Worm (Caenorhabditis elegans): ENCODE data around the gene dhs-15.

dhs-15 gene

ce11 chrV:2803258-2803657, 33.6 kb upstream of the dhs-15 start:
- TF ChIP-seq nfya-1 (tag; optimal IDR thresholded peaks at IDR 0.05; ENCODE audit: insufficient read depth) (peak; percentile 54), snpc-4 (tag; optimal IDR thresholded peaks at IDR 0.05) (no peak)

- TF ChIP-seq R02D3.7 (tag; optimal IDR thresholded peaks at IDR 0.05) (no peak), sea-2 (GFP tag; optimal IDR thresholded peaks at IDR 0.05) (no peak), egl-5 (tag; optimal IDR thresholded peaks at IDR 0.05) (peak; percentile 78), snpc-4 (tag; optimal IDR thresholded peaks at IDR 0.05) (no peak), nhr-43 (tag; optimal IDR thresholded peaks at IDR 0.05; ENCODE audit: poor library complexity, severe bottlenecking) (no peak), pha-4 (tag; optimal IDR thresholded peaks at IDR 0.05) (peak; percentile 6)
Measured at ce11 chrV:2801955-2802354, 32.3 kb upstream of the dhs-15 start.

- TF ChIP-seq eor-1 (tag; optimal IDR thresholded peaks at IDR 0.05), result no peak
- TF ChIP-seq lsy-12 (tag; optimal IDR thresholded peaks at IDR 0.05), result no peak
- no peak for TF ChIP-seq ceh-28 (tag; optimal IDR thresholded peaks at IDR 0.05)
- no peak for TF ChIP-seq nhr-28 (tag; optimal IDR thresholded peaks at IDR 0.05)
- TF ChIP-seq pha-4 (tag; optimal IDR thresholded peaks at IDR 0.05), result no peak
- no peak for TF ChIP-seq nhr-12 (tag; optimal IDR thresholded peaks at IDR 0.05)
- TF ChIP-seq fos-1 (tag; optimal IDR thresholded peaks at IDR 0.05), result no peak
- no peak for TF ChIP-seq lin-39 (tag; optimal IDR thresholded peaks at IDR 0.05)
- no peak for TF ChIP-seq ceh-9 (tag; optimal IDR thresholded peaks at IDR 0.05)
- TF ChIP-seq jun-1 (tag; optimal IDR thresholded peaks at IDR 0.05), result no peak
- TF ChIP-seq sea-2 (GFP tag; optimal IDR thresholded peaks at IDR 0.05), result no peak
- no peak for TF ChIP-seq lin-15B (tag; optimal IDR thresholded peaks at IDR 0.05)
- no peak for TF ChIP-seq nhr-11 (tag; optimal IDR thresholded peaks at IDR 0.05)
- TF ChIP-seq nfya-1 (tag; optimal IDR thresholded peaks at IDR 0.05; ENCODE audit: insufficient read depth), result no peak
- TF ChIP-seq nhr-77 (tag; optimal IDR thresholded peaks at IDR 0.05), result no peak
- no peak for TF ChIP-seq mdl-1 (tag; optimal IDR thresholded peaks at IDR 0.05)
- TF ChIP-seq elt-3 (tag; optimal IDR thresholded peaks at IDR 0.05), result no peak
- no peak for TF ChIP-seq daf-12 (tag; optimal IDR thresholded peaks at IDR 0.05)
- no peak for TF ChIP-seq ztf-4 (tag; optimal IDR thresholded peaks at IDR 0.05)
Measured at ce11 chrV:2800676-2801075, 31.0 kb upstream of the dhs-15 start.

DNA sequence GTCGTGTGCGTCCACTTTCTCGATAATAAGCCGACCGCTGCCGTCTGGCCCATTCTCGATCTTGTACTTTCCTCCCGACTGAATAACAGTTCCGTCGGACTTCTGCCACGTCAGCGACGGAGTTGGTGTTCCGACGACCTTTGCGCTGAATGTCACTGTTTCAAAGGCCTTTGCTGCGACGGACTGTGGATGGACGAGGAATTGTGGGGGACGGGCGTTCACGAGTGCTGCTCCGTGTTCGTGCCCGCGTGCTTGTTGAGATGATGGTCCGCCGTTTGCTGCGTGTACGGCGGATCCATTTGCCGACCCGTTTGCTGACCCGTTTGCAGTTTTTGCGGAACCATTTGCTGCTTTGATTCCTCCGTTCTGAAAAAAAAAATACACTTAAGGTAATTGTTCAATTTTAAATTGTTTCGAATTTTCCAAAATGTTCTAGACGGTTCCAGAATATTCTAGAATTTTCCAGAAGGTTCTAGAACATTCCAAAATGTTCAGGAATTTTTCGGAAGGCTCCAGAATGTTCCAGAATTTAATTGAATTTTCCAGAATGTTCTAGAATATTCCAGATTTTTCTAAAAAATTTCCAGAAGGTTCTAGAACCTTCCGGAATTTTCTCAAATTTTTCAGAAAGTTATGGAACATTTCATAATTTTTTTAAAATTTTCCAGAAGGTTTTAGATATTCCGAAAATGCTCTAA, 29.7 kb upstream of the dhs-15 start:
- TF ChIP-seq ceh-16 (tag; optimal IDR thresholded peaks at IDR 0.05) (no peak), fos-1 (tag; optimal IDR thresholded peaks at IDR 0.05) (no peak), elt-3 (tag; optimal IDR thresholded peaks at IDR 0.05) (no peak), nhr-237 (tag; optimal IDR thresholded peaks at IDR 0.05) (no peak), sea-2 (GFP tag; optimal IDR thresholded peaks at IDR 0.05) (no peak), tbx-2 (tag; optimal IDR thresholded peaks at IDR 0.05) (no peak), R02D3.7 (tag; optimal IDR thresholded peaks at IDR 0.05) (no peak), nhr-12 (tag; optimal IDR thresholded peaks at IDR 0.05) (no peak), fkh-10 (GFP tag; optimal IDR thresholded peaks at IDR 0.05) (no peak), nhr-11 (tag; optimal IDR thresholded peaks at IDR 0.05) (no peak)

DNA sequence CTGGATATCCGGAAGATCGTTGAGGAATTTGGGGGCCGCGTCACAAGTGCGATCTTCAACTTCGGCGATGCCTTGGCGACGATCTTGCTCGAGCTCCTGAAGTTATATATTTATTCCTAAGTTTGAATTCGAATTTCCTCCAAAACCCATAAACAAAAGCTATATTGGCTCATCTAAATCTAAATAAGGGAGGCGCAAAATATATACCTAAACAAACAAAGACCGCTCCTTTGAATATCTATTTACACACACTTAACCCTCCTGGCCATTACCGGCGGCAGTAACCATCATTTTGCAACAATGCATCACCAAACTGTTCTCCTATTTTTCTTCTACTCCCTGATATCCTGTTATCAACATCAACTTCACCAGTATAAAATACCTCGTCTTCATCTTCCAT, 26.3 kb upstream of the dhs-15 start, which contains the start of gene F54E2.2:
F54E2.2 (plus strand) TSS at position 301 of the 400 bp plus-strand sequence.
- TF ChIP-seq unc-62 (GFP tag; optimal IDR thresholded peaks at IDR 0.05), result no peak
- TF ChIP-seq ceh-16 (tag; optimal IDR thresholded peaks at IDR 0.05), result no peak
- no peak for TF ChIP-seq nhr-11 (tag; optimal IDR thresholded peaks at IDR 0.05)
- no peak for TF ChIP-seq sea-2 (GFP tag; optimal IDR thresholded peaks at IDR 0.05)
- TF ChIP-seq zag-1 (tag; optimal IDR thresholded peaks at IDR 0.05), result no peak
- no peak for TF ChIP-seq pqm-1 (tag; optimal IDR thresholded peaks at IDR 0.05)
- TF ChIP-seq pha-4 (tag; optimal IDR thresholded peaks at IDR 0.05), result no peak
- TF ChIP-seq egl-5 (tag; optimal IDR thresholded peaks at IDR 0.05), result no peak
- TF ChIP-seq eor-1 (tag; optimal IDR thresholded peaks at IDR 0.05), result no peak
- TF ChIP-seq ztf-4 (tag; optimal IDR thresholded peaks at IDR 0.05), result no peak
- no peak for TF ChIP-seq R02D3.7 (tag; optimal IDR thresholded peaks at IDR 0.05)
- TF ChIP-seq nhr-77 (tag; optimal IDR thresholded peaks at IDR 0.05), result no peak
- no peak for TF ChIP-seq ZK546.5 (tag; optimal IDR thresholded peaks at IDR 0.05)
- no peak for TF ChIP-seq unc-39 (tag; optimal IDR thresholded peaks at IDR 0.05)
- no peak for TF ChIP-seq lin-15B (tag; optimal IDR thresholded peaks at IDR 0.05)
- TF ChIP-seq ceh-82 (tag; optimal IDR thresholded peaks at IDR 0.05), result no peak
- no peak for TF ChIP-seq elt-1 (tag; optimal IDR thresholded peaks at IDR 0.05)
